Worm (Caenorhabditis elegans) whole organism, L1 larva: ENCODE results near the gene ZC239.21.
"Not testable (repeated sequence)": the region's sequence is repeated elsewhere in the genome, so short reads cannot be mapped to it uniquely, and the experiment has no call there.

Experiments
- C04F5.9 ChIP-seq: sonication (generic microtip); optimal IDR thresholded peaks from 2 replicates; lab custom pipeline; 2016; ENCODE audit warnings: missing genetic modification characterization, missing compliant biosample characterization
- efl-1 ChIP-seq, 4 experiments: fragments of 150-350 bp; optimal IDR thresholded peaks in 3 of 4; peaks in 1 of 4; 1 replicate in 1 of 4; 2 replicates in 3 of 4; lab custom pipeline; 2014; ENCODE audit warnings: missing biosample characterization in 2 of 4, missing genetic modification characterization in 2 of 4, missing genetic modification reagents in 2 of 4
- nhr-20 ChIP-seq: sonication (generic microtip); optimal IDR thresholded peaks from 2 replicates; lab custom pipeline; 2016; ENCODE audit warnings: mild to moderate bottlenecking, missing genetic modification characterization, missing compliant biosample characterization
- nhr-84 ChIP-seq: sonication (generic microtip); optimal IDR thresholded peaks from 2 replicates; lab custom pipeline; 2017; ENCODE audit warnings: missing biosample characterization, missing genetic modification characterization

ce11 chrII:3177663-3178062, 29.1 kb upstream of the ZC239.21 start, which contains the start of gene sri-40:
- TF ChIP-seq efl-1 (optimal IDR thresholded peaks at IDR 0.05; lab: Kevin White, UChicago); efl-1 (GFP tag; optimal IDR thresholded peaks at IDR 0.05 in 1 of 2; lab: Kevin White, UChicago); nhr-84 (tag; lab: Kevin White, UChicago); C04F5.9 (tag; lab: Kevin White, UChicago); nhr-20 (tag; lab: Kevin White, UChicago): not testable (repeated sequence)
